Worm (Caenorhabditis elegans) whole organism, L1 larva: ENCODE data around the gene scc-3.

ENCODE experiments used
- C16A3.4 ChIP-seq: fragments of 150-350 bp; optimal IDR thresholded peaks from 2 replicates; lab custom pipeline; 2014; ENCODE audit warnings: missing biosample characterization, missing genetic modification characterization
- C34B4.2 ChIP-seq: sonication (generic microtip); optimal IDR thresholded peaks from 2 replicates; lab custom pipeline; 2017; ENCODE audit warnings: mild to moderate bottlenecking, missing genetic modification characterization, missing compliant biosample characterization
- blmp-1 ChIP-seq: fragments of 150-350 bp; optimal IDR thresholded peaks from 2 replicates; lab custom pipeline; 2014; ENCODE audit warnings: missing biosample characterization, missing genetic modification characterization
- ceh-8 ChIP-seq: fragments of 200-800 bp; sonication (Bioruptor generic); optimal IDR thresholded peaks from 2 replicates; lab custom pipeline; 2018; ENCODE audit warnings: mild to moderate bottlenecking, missing genetic modification characterization, moderate library complexity, missing compliant biosample characterization
- ceh-82 ChIP-seq, 3 experiments: fragments of 150-350 bp in 1 of 3; sonication (generic microtip) in 2 of 3; optimal IDR thresholded peaks; 2 replicates each; lab custom pipeline; 2014 to 2017; ENCODE audit warnings: missing biosample characterization in 3 of 3, missing genetic modification characterization in 3 of 3
- dpl-1 ChIP-seq, 3 experiments: fragments of 150-350 bp in 2 of 3; sonication (generic microtip) in 1 of 3; optimal IDR thresholded peaks; 2 replicates each; lab custom pipeline; 2014 to 2017; ENCODE audit warnings: missing biosample characterization in 3 of 3, missing genetic modification characterization in 3 of 3, missing genetic modification reagents in 3 of 3
- dsc-1 ChIP-seq: sonication (generic microtip); optimal IDR thresholded peaks from 2 replicates; lab custom pipeline; 2016; ENCODE audit warnings: mild to moderate bottlenecking, missing genetic modification characterization, missing compliant biosample characterization
- egl-27 ChIP-seq, 2 experiments: fragments of 150-350 bp in 1 of 2; sonication (generic microtip); optimal IDR thresholded peaks; 3 replicates each; lab custom pipeline; 2017 to 2018; ENCODE audit warnings: missing biosample characterization in 2 of 2, missing genetic modification characterization in 2 of 2, missing genetic modification reagents in 2 of 2
- elt-2 ChIP-seq: sonication (generic microtip); optimal IDR thresholded peaks from 2 replicates; lab custom pipeline; 2016; ENCODE audit warnings: missing genetic modification characterization, mild to moderate bottlenecking, inconsistent platforms, missing compliant biosample characterization, missing genetic modification reagents
- fkh-4 ChIP-seq: sonication (generic microtip); optimal IDR thresholded peaks from 2 replicates; lab custom pipeline; 2016; ENCODE audit warnings: missing compliant biosample characterization, missing genetic modification characterization, borderline replicate concordance
- fkh-8 ChIP-seq: sonication (generic microtip); optimal IDR thresholded peaks from 2 replicates; lab custom pipeline; 2016; ENCODE audit warnings: mild to moderate bottlenecking, missing genetic modification characterization, missing compliant biosample characterization
- fos-1 ChIP-seq: fragments of 150-350 bp; optimal IDR thresholded peaks from 2 replicates; lab custom pipeline; 2014; ENCODE audit warnings: missing biosample characterization, missing genetic modification characterization
- hlh-4 ChIP-seq: sonication (generic microtip); optimal IDR thresholded peaks from 2 replicates; lab custom pipeline; 2016; ENCODE audit warnings: mild to moderate bottlenecking, missing genetic modification characterization, missing compliant biosample characterization
- hpl-2 ChIP-seq: fragments of 150-350 bp; optimal IDR thresholded peaks from 2 replicates; lab custom pipeline; 2014; ENCODE audit warnings: missing biosample characterization, missing genetic modification reagents, missing genetic modification characterization
- jun-1 ChIP-seq: fragments of 150-350 bp; optimal IDR thresholded peaks from 2 replicates; lab custom pipeline; 2014; ENCODE audit warnings: missing biosample characterization, missing genetic modification reagents, missing genetic modification characterization
- lin-13 ChIP-seq: fragments of 150-350 bp; optimal IDR thresholded peaks from 2 replicates; lab custom pipeline; 2014; ENCODE audit warnings: missing biosample characterization, missing genetic modification reagents, missing genetic modification characterization
- lin-14 ChIP-seq: fragments of 200-800 bp; sonication (Bioruptor generic); optimal IDR thresholded peaks from 2 replicates; lab custom pipeline; 2018; ENCODE audit warnings: mild to moderate bottlenecking, missing genetic modification characterization, moderate library complexity, missing compliant biosample characterization
- lin-15B ChIP-seq: fragments of 150-350 bp; sonication (generic microtip); optimal IDR thresholded peaks from 3 replicates; lab custom pipeline; 2014; ENCODE audit warnings: missing biosample characterization, missing genetic modification characterization
- lin-35 ChIP-seq, 2 experiments: fragments of 150-350 bp; optimal IDR thresholded peaks; 2 replicates each; lab custom pipeline; 2014; ENCODE audit warnings: missing biosample characterization in 2 of 2, missing genetic modification characterization in 2 of 2, missing genetic modification reagents in 2 of 2
- lin-39 ChIP-seq: fragments of 150-350 bp; optimal IDR thresholded peaks from 2 replicates; lab custom pipeline; 2014; ENCODE audit warnings: missing biosample characterization, missing genetic modification reagents, missing genetic modification characterization
- lir-3 ChIP-seq: sonication (generic microtip); optimal IDR thresholded peaks from 2 replicates; lab custom pipeline; 2016; ENCODE audit warnings: mild to moderate bottlenecking, missing genetic modification characterization, moderate library complexity, missing compliant biosample characterization; ENCODE audit not compliant: poor library complexity
- mab-9 ChIP-seq: fragments of 200-800 bp; sonication (Bioruptor generic); IDR thresholded peaks from 2 replicates; pipeline ENCODE4 v1.3.6; 2022; ENCODE audit warnings: missing genetic modification reagents, missing genetic modification characterization, missing compliant biosample characterization
- mef-2 ChIP-seq: fragments of 150-350 bp; optimal IDR thresholded peaks from 2 replicates; lab custom pipeline; 2014; ENCODE audit warnings: missing biosample characterization, missing genetic modification characterization
- mep-1 ChIP-seq: fragments of 150-350 bp; optimal IDR thresholded peaks from 2 replicates; lab custom pipeline; 2014; ENCODE audit warnings: missing biosample characterization, missing genetic modification characterization
- nhr-11 ChIP-seq: fragments of 150-350 bp; optimal IDR thresholded peaks from 2 replicates; lab custom pipeline; 2014; ENCODE audit warnings: missing biosample characterization, missing genetic modification characterization
- nhr-12 ChIP-seq: sonication (generic microtip); optimal IDR thresholded peaks from 2 replicates; lab custom pipeline; 2017; ENCODE audit warnings: missing biosample characterization, missing genetic modification characterization
- nhr-19 ChIP-seq: fragments of 200-800 bp; sonication (Bioruptor generic); conservative IDR thresholded peaks from 2 replicates; pipeline ENCODE4 v1.3.6; 2022; ENCODE audit warnings: missing genetic modification characterization, missing compliant biosample characterization
- nhr-71 ChIP-seq: sonication (generic microtip); optimal IDR thresholded peaks from 2 replicates; lab custom pipeline; 2016; ENCODE audit warnings: mild to moderate bottlenecking, missing genetic modification characterization, moderate library complexity, missing compliant biosample characterization
- nhr-77 ChIP-seq: fragments of 150-350 bp; optimal IDR thresholded peaks from 2 replicates; lab custom pipeline; 2014; ENCODE audit warnings: missing biosample characterization, missing genetic modification characterization
- nhr-84 ChIP-seq: sonication (generic microtip); optimal IDR thresholded peaks from 2 replicates; lab custom pipeline; 2017; ENCODE audit warnings: missing biosample characterization, missing genetic modification characterization
- nhr-85 ChIP-seq: sonication (generic microtip); peaks from one replicate; lab custom pipeline; 2016; ENCODE audit warnings: missing genetic modification characterization, inconsistent platforms, missing compliant biosample characterization
- nhr-90 ChIP-seq: sonication (generic microtip); optimal IDR thresholded peaks from 2 replicates; lab custom pipeline; 2016; ENCODE audit warnings: mild to moderate bottlenecking, missing genetic modification characterization, missing compliant biosample characterization; ENCODE audit not compliant: poor library complexity
- pqm-1 ChIP-seq: sonication (generic microtip); optimal IDR thresholded peaks from 3 replicates; lab custom pipeline; 2017; ENCODE audit warnings: missing biosample characterization, missing genetic modification characterization
- skn-1 ChIP-seq: fragments of 150-350 bp; optimal IDR thresholded peaks from 2 replicates; lab custom pipeline; 2014; ENCODE audit warnings: missing biosample characterization, missing genetic modification characterization
- sox-4 ChIP-seq: sonication (generic microtip); optimal IDR thresholded peaks from 2 replicates; lab custom pipeline; 2016; ENCODE audit warnings: missing genetic modification characterization, missing compliant biosample characterization
- swsn-7 ChIP-seq: sonication (generic microtip); optimal IDR thresholded peaks from 2 replicates; lab custom pipeline; 2016; ENCODE audit warnings: missing genetic modification characterization, missing compliant biosample characterization
- tlp-1 ChIP-seq: fragments of 150-350 bp; optimal IDR thresholded peaks from 2 replicates; lab custom pipeline; 2014; ENCODE audit warnings: missing biosample characterization, missing genetic modification characterization
- unc-130 ChIP-seq: fragments of 150-350 bp; optimal IDR thresholded peaks from 2 replicates; lab custom pipeline; 2017; ENCODE audit warnings: missing biosample characterization, missing genetic modification characterization, inconsistent platforms
- unc-30 ChIP-seq: sonication (generic microtip); optimal IDR thresholded peaks from 2 replicates; lab custom pipeline; 2017; ENCODE audit warnings: missing biosample characterization, missing genetic modification characterization
- unc-98 ChIP-seq: fragments of 200-800 bp; sonication (Bioruptor generic); IDR thresholded peaks from 2 replicates; pipeline ENCODE4 v1.3.6; 2022; ENCODE audit warnings: missing genetic modification characterization, missing compliant biosample characterization
- xbp-1 ChIP-seq: sonication (generic microtip); optimal IDR thresholded peaks from 2 replicates; lab custom pipeline; 2016; ENCODE audit warnings: missing genetic modification characterization, missing compliant biosample characterization
- zag-1 ChIP-seq: fragments of 150-350 bp; optimal IDR thresholded peaks from 2 replicates; lab custom pipeline; 2014; ENCODE audit warnings: missing biosample characterization, missing genetic modification characterization
- zip-4 ChIP-seq: fragments of 200-800 bp; sonication (Bioruptor generic); optimal IDR thresholded peaks from 2 replicates; lab custom pipeline; 2018; ENCODE audit warnings: mild to moderate bottlenecking, missing genetic modification characterization, moderate library complexity, missing compliant biosample characterization
- ztf-11 ChIP-seq, 2 experiments: sonication (generic microtip); optimal IDR thresholded peaks; 2 replicates each; lab custom pipeline; 2016 to 2017; ENCODE audit warnings: missing genetic modification characterization in 2 of 2, missing biosample characterization in 1 of 2, missing compliant biosample characterization in 1 of 2
- ztf-4 ChIP-seq: fragments of 150-350 bp; optimal IDR thresholded peaks from 2 replicates; lab custom pipeline; 2014; ENCODE audit warnings: missing biosample characterization, missing genetic modification characterization

scc-3 gene

ce11 chrV:12719713-12720112 lies 44.0 kb upstream of the scc-3 start, which contains the start of gene R11D1.7:
Gene R11D1.7, plus strand, starts transcription at chrV:12720013.
- TF ChIP-seq ceh-82 (tag; optimal IDR thresholded peaks at IDR 0.05; lab: Kevin White, UChicago) (no peak), hlh-4 (tag; lab: Kevin White, UChicago) (peak; percentile 68)

ce11 chrV:12725893-12726292 lies 37.9 kb upstream of the scc-3 start, which contains the start of gene R11D1.12:
Gene R11D1.12, minus strand, starts transcription at chrV:12725993.
- TF ChIP-seq hpl-2 (GFP tag; lab: Kevin White, UChicago), result no peak
- TF ChIP-seq ztf-11 (tag; optimal IDR thresholded peaks at IDR 0.05; lab: Kevin White, UChicago), result no peak
- TF ChIP-seq dsc-1, result no peak
- no peak for TF ChIP-seq sox-4 (tag; lab: Kevin White, UChicago)
- no peak for TF ChIP-seq lin-14 (GFP tag; lab: Kevin White, UChicago)
- TF ChIP-seq lir-3, result no peak
- no peak for TF ChIP-seq pqm-1
- no peak for TF ChIP-seq blmp-1 (tag; lab: Kevin White, UChicago)
- TF ChIP-seq nhr-77 (tag; lab: Kevin White, UChicago), result no peak
- no peak for TF ChIP-seq lin-35 (GFP tag; optimal IDR thresholded peaks at IDR 0.05; lab: Kevin White, UChicago)
- TF ChIP-seq mab-9 (GFP tag; lab: Robert Waterston, UW), result no peak
- no peak for TF ChIP-seq tlp-1 (tag; lab: Kevin White, UChicago)
- no peak for TF ChIP-seq mep-1
- TF ChIP-seq zip-4 (GFP tag; lab: Kevin White, UChicago), result no peak

- TF ChIP-seq jun-1 (tag; lab: Kevin White, UChicago), result no peak
- no peak for TF ChIP-seq C34B4.2 (tag; lab: Kevin White, UChicago)
- no peak for TF ChIP-seq nhr-12 (tag; lab: Kevin White, UChicago)
- no peak for TF ChIP-seq ceh-82 (tag; optimal IDR thresholded peaks at IDR 0.05; lab: Kevin White, UChicago)
Observed at ce11 chrV:12727104-12727637, 36.6 kb upstream of the scc-3 start, which contains the start of gene R11D1.13. Gene R11D1.13, plus strand, starts transcription at chrV:12727154.

ce11 chrV:12728062-12728665 lies 35.6 kb upstream of the scc-3 start, which contains the start of the genes rpl-28 and mrpl-49:
Gene rpl-28, minus strand, starts transcription at chrV:12728112.
Gene mrpl-49, plus strand, starts transcription at chrV:12728631.
- TF ChIP-seq elt-2 (tag; lab: Kevin White, UChicago), result peak; percentile 33
- no peak for TF ChIP-seq fkh-4 (tag; lab: Kevin White, UChicago)
- peak; percentile 56 for TF ChIP-seq ceh-8 (GFP tag; lab: Kevin White, UChicago)
- peak; percentile 82 for TF ChIP-seq nhr-90 (tag; lab: Kevin White, UChicago)
- TF ChIP-seq lin-15B (tag; lab: Kevin White, UChicago), result peak; percentile 98
- TF ChIP-seq lin-13 (GFP tag; lab: Kevin White, UChicago), result peak; percentile 81
- no peak for TF ChIP-seq unc-98 (GFP tag; lab: Robert Waterston, UW)
- peak; percentile 83 for TF ChIP-seq blmp-1 (tag; lab: Kevin White, UChicago)
- no peak for TF ChIP-seq nhr-84 (tag; lab: Kevin White, UChicago)
- peak; percentile 95 for TF ChIP-seq lin-14 (GFP tag; lab: Kevin White, UChicago)
- no peak for TF ChIP-seq egl-27 (tag; optimal IDR thresholded peaks at IDR 0.05; lab: Kevin White, UChicago)
- TF ChIP-seq lir-3, result peak; percentile 71
- peak; percentile 85 for TF ChIP-seq unc-130 (tag; lab: Kevin White, UChicago)
- TF ChIP-seq nhr-11 (tag; lab: Kevin White, UChicago), result no peak
- peak; percentile 78 for TF ChIP-seq lin-39
- peak; percentile 91 for TF ChIP-seq nhr-71 (tag; lab: Kevin White, UChicago)
- peak; percentile 93 for TF ChIP-seq skn-1 (tag; lab: Kevin White, UChicago)
- TF ChIP-seq unc-30 (tag; lab: Kevin White, UChicago), result no peak
- no peak for TF ChIP-seq tlp-1 (tag; lab: Kevin White, UChicago)
- TF ChIP-seq ztf-4, result peak; percentile 25
- peak; percentile 71 for TF ChIP-seq dsc-1
- no peak for TF ChIP-seq pqm-1
- peak; percentile 89 for TF ChIP-seq xbp-1 (tag; lab: Kevin White, UChicago)
- TF ChIP-seq fos-1, result peak; percentile 84
- TF ChIP-seq nhr-19 (GFP tag; lab: Robert Waterston, UW), result peak; percentile 86
- TF ChIP-seq zag-1, result peak; percentile 48
- TF ChIP-seq dpl-1 (GFP tag; optimal IDR thresholded peaks at IDR 0.05; lab: Kevin White, UChicago), result peak; percentile 80 to 87 (median 83)
- TF ChIP-seq fkh-8, result peak; percentile 94
- no peak for TF ChIP-seq hlh-4 (tag; lab: Kevin White, UChicago)
- peak; percentile 29 for TF ChIP-seq mef-2 (tag; lab: Kevin White, UChicago)
- TF ChIP-seq nhr-85, result peak; percentile 93
- peak; percentile 82 for TF ChIP-seq swsn-7
- peak; percentile 95 for TF ChIP-seq C16A3.4 (tag; lab: Kevin White, UChicago)
